Fruit fly (Drosophila melanogaster): ENCODE measurements around the gene MED18.

The MED18 gene

dm6 chrX:1868586-1869111, 2.9 kb downstream of the MED18 start, which contains the start of the genes CG14803 and Pex5:
CG14803 (plus strand) TSS chrX:1868870.
Pex5 (minus strand) TSS chrX:1869061.
- peak; percentile 23 for TF ChIP-seq Sp1 (GFP tag; optimal IDR thresholded peaks at IDR 0.05)
- TF ChIP-seq woc (GFP tag; optimal IDR thresholded peaks at IDR 0.05), result no peak
- TF ChIP-seq dsf (GFP tag; optimal IDR thresholded peaks at IDR 0.05; ENCODE audit: borderline replicate concordance), result no peak
- TF ChIP-seq Dif (GFP tag; optimal IDR thresholded peaks at IDR 0.05; ENCODE audit: partially characterized antibody), result no peak
- no peak for TF ChIP-seq GATAd (GFP tag; optimal IDR thresholded peaks at IDR 0.05)
- TF ChIP-seq rgr (GFP tag; optimal IDR thresholded peaks at IDR 0.05), result no peak
- peak; percentile 16 for TF ChIP-seq psq (GFP tag; optimal IDR thresholded peaks at IDR 0.05)
- TF ChIP-seq Myc (optimal IDR thresholded peaks at IDR 0.05), result no peak
- TF ChIP-seq Mio (GFP tag; optimal IDR thresholded peaks at IDR 0.05), result no peak
- no peak for TF ChIP-seq Rel (GFP tag; optimal IDR thresholded peaks at IDR 0.05)
- peak; percentile 37 for TF ChIP-seq Rel (tag; optimal IDR thresholded peaks at IDR 0.05)
- no peak for TF ChIP-seq foxo (GFP tag; optimal IDR thresholded peaks at IDR 0.05)

- TF ChIP-seq usp (GFP tag; optimal IDR thresholded peaks at IDR 0.05) (no peak), brk (GFP tag; optimal IDR thresholded peaks at IDR 0.05) (no peak), Sp1 (GFP tag; optimal IDR thresholded peaks at IDR 0.05) (peak; percentile 15)
Measured at dm6 chrX:1873515-1874126, 7.9 kb downstream of the MED18 start, which contains the start of the genes Pgam5 and Vps26. Pgam5 (minus strand) TSS chrX:1873565. Vps26 (plus strand) TSS chrX:1873853.

dm6 chrX:1877107-1877736, 11.5 kb downstream of the MED18 start, which contains the start of the genes CG14817 and CG14805:
CG14817 (minus strand) TSS chrX:1877270.
CG14805 (plus strand) TSS chrX:1877317.
- no peak for TF ChIP-seq pan (optimal IDR thresholded peaks at IDR 0.05)
- TF ChIP-seq N (GFP tag; optimal IDR thresholded peaks at IDR 0.05), result no peak
- peak; percentile 61 for TF ChIP-seq HLH106 (tag; optimal IDR thresholded peaks at IDR 0.05)
- no peak for TF ChIP-seq br (GFP tag; optimal IDR thresholded peaks at IDR 0.05)
- peak; percentile 15 for TF ChIP-seq Hr83 (GFP tag; optimal IDR thresholded peaks at IDR 0.05; ENCODE audit: poor library complexity, severe bottlenecking)
- TF ChIP-seq Hnf4 (GFP tag; optimal IDR thresholded peaks at IDR 0.05), result no peak
- no peak for TF ChIP-seq dmrt93B (GFP tag; optimal IDR thresholded peaks at IDR 0.05)
- TF ChIP-seq fru (GFP tag; optimal IDR thresholded peaks at IDR 0.05), result no peak
- TF ChIP-seq CrebA (GFP tag; optimal IDR thresholded peaks at IDR 0.05; ENCODE audit: borderline replicate concordance), result no peak
- TF ChIP-seq CG32264 (GFP tag; optimal IDR thresholded peaks at IDR 0.05), result no peak
- no peak for TF ChIP-seq jim (GFP tag; optimal IDR thresholded peaks at IDR 0.05)
- TF ChIP-seq GATAd (GFP tag; optimal IDR thresholded peaks at IDR 0.05), result no peak
- no peak for TF ChIP-seq brk (GFP tag; optimal IDR thresholded peaks at IDR 0.05)
- no peak for TF ChIP-seq woc (GFP tag; optimal IDR thresholded peaks at IDR 0.05)
- peak; percentile 82 for TF ChIP-seq Sp1 (GFP tag; optimal IDR thresholded peaks at IDR 0.05)
- TF ChIP-seq OdsH (GFP tag; optimal IDR thresholded peaks at IDR 0.05), result peak; percentile 55
- TF ChIP-seq usp (GFP tag; optimal IDR thresholded peaks at IDR 0.05), result no peak
- TF ChIP-seq Vsx2 (GFP tag; optimal IDR thresholded peaks at IDR 0.05; ENCODE audit: partially characterized antibody), result no peak
- TF ChIP-seq sage (GFP tag; optimal IDR thresholded peaks at IDR 0.05), result no peak
- TF ChIP-seq Abd-B (GFP tag; optimal IDR thresholded peaks at IDR 0.05), result no peak
- TF ChIP-seq sv (GFP tag; optimal IDR thresholded peaks at IDR 0.05), result no peak
- peak in 1 of 2 experiments; percentile 39 for TF ChIP-seq foxo (GFP tag; optimal IDR thresholded peaks at IDR 0.05)
- no peak for TF ChIP-seq dl (GFP tag; optimal IDR thresholded peaks at IDR 0.05; ENCODE audit: insufficient read depth in 1 of 2, partially characterized antibody in 2 of 2)
- TF ChIP-seq Jra (GFP tag; optimal IDR thresholded peaks at IDR 0.05), result no peak
- no peak for TF ChIP-seq dsf (GFP tag; optimal IDR thresholded peaks at IDR 0.05; ENCODE audit: borderline replicate concordance)
- peak; percentile 66 for TF ChIP-seq CG9705 (GFP tag; optimal IDR thresholded peaks at IDR 0.05)
- TF ChIP-seq lola (GFP tag; optimal IDR thresholded peaks at IDR 0.05), result no peak
- TF ChIP-seq ey (GFP tag; optimal IDR thresholded peaks at IDR 0.05), result no peak
- TF ChIP-seq Dif (GFP tag; optimal IDR thresholded peaks at IDR 0.05; ENCODE audit: partially characterized antibody), result no peak
- peak; percentile 23 for TF ChIP-seq Rel (GFP tag; optimal IDR thresholded peaks at IDR 0.05)
- peak; percentile 62 for TF ChIP-seq Rel (tag; optimal IDR thresholded peaks at IDR 0.05)
- TF ChIP-seq Dfd (GFP tag; optimal IDR thresholded peaks at IDR 0.05), result no peak
- TF ChIP-seq h (GFP tag; optimal IDR thresholded peaks at IDR 0.05), result no peak
- no peak for TF ChIP-seq Myc (optimal IDR thresholded peaks at IDR 0.05)
- peak; percentile 82 for TF ChIP-seq rgr (GFP tag; optimal IDR thresholded peaks at IDR 0.05)
- no peak for TF ChIP-seq Hr78 (GFP tag; optimal IDR thresholded peaks at IDR 0.05)
- TF ChIP-seq Mio (GFP tag; optimal IDR thresholded peaks at IDR 0.05), result no peak
- TF ChIP-seq tai (GFP tag; optimal IDR thresholded peaks at IDR 0.05), result no peak
- TF ChIP-seq psq (GFP tag; optimal IDR thresholded peaks at IDR 0.05), result no peak

All from whole organism, wandering third instar larva.